Fruit fly (Drosophila melanogaster): ENCODE results near the gene Slip1.

Slip1 gene

DNA sequence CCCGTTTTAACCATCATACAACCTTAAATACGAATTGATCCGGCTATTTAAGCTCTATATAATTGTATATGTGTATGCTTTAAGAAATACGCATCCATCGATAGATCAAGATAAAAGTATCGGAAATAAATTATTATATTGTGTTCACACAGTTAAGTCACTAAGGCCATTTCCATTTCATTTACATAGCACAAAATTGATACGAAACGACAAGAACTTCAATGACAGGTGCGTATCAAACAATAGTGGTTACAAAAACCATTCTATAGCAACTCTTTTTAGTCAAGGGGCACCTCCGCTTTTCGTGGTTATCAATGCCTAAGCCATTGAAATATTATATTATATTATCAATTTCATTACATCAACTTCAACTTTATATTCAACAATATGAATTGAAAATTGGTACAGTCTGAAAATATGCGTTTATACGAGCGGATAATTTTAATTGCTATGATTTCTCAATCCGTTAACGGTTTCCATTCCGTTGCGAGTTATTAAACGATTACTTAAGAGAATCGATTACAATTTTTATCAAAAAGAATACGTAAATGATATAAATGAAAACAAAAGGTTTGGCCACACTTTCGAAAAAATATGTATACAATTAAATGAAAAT lies at the start of gene Slip1, which contains the start of gene CG46466:
Slip1 (plus strand) TSS at position 567 of the 616 bp plus-strand sequence.
CG46466 (minus strand) TSS at position 70 of the 616 bp plus-strand sequence.
- TF ChIP-seq CG8478 (optimal IDR thresholded peaks at IDR 0.05) (no peak), CTCF (optimal IDR thresholded peaks at IDR 0.05) (no peak)

DNA sequence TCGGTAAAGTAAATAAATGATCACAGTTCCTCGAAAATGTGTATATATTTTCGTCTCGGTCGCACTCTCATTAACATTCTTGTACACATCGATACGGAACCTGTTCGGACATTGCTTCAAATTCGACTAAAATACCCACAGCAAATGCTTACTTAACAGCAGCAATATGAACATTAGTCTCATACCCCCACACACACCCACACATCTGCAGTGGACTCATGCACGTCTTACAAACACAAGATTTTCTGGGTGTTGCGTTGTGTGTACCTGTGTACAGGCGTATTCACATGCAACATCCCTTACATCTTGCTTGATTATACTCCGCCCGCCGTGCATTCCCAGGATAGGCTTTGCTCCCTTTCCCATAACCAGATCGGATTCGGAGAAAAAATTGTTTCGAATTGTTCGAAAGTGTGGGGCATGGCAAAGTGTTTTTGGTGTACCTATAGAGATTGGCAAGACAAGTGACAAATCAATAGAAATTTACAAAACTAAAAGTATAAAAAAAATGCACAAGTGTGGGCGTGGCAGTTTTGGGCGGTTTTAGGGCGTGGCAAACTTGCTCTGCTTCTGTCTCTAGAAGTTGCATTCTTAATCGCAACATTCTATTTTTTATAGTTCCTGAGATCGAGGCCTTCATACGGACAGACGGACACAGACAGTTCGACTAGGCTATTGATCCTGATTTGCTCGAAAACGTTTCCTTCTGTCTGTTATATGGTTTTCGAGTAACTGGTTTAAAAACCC lies 37.4 kb upstream of the Slip1 start, which contains the start of gene mav:
mav (minus strand) TSS at position 134 of the 747 bp plus-strand sequence.
- TF ChIP-seq CTCF (optimal IDR thresholded peaks at IDR 0.05): no peak
- TF ChIP-seq CG8478 (optimal IDR thresholded peaks at IDR 0.05): no peak

DNA sequence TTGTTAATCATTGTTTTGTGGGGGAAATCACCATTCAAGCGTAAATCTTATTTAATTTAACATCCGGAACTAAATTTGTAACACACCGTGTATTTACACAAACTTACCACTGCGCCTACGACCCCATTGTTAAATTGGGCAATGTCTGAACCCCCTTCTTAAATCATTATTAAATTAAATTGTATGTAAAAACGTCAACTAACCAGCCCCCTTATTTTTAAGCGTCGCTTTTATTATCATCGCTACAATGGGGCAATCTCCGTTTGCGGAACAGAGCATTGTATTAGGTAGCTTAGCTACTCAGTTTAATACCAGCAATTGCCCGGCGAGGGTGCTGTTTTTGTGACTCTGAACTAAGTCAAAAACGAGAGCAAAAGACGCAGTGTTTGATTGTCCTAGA lies 34.0 kb upstream of the Slip1 start, which contains the start of gene Gat:
Gat (plus strand) TSS at position 301 of the 400 bp plus-strand sequence.
- TF ChIP-seq CTCF (optimal IDR thresholded peaks at IDR 0.05) (no peak), CG8478 (optimal IDR thresholded peaks at IDR 0.05) (no peak)

DNA sequence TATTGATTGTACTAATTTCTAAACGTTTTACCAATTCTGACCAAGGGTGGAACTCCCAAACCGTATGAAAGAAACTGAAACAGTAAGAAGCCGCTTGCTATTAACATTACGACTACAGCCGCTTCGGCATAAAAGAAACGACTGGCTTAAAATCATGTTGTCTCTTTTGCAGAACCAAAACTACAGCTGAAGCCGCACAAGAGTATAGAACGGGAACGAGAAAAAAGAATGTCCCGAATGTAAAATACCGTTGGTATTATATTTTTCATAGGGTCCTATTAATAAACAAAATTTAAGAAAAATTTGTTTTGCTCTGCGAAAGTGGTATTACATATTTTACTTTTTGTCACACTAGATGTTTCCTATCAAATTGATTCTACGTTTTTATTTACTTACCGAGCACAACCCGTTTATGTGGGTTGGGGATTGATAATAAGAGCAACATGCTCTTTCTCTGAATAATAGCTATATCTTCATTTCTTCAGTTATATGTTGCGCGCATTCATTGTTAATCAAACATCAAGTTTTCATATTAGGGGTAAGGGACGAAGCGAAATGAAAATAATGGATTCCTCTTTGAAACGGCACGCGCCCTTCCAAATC lies 16.9 kb upstream of the Slip1 start, which contains the start of gene Ekar:
Ekar (minus strand) TSS at position 143 of the 603 bp plus-strand sequence.
- no peak for TF ChIP-seq CTCF (optimal IDR thresholded peaks at IDR 0.05)
- no peak for TF ChIP-seq CG8478 (optimal IDR thresholded peaks at IDR 0.05)

DNA sequence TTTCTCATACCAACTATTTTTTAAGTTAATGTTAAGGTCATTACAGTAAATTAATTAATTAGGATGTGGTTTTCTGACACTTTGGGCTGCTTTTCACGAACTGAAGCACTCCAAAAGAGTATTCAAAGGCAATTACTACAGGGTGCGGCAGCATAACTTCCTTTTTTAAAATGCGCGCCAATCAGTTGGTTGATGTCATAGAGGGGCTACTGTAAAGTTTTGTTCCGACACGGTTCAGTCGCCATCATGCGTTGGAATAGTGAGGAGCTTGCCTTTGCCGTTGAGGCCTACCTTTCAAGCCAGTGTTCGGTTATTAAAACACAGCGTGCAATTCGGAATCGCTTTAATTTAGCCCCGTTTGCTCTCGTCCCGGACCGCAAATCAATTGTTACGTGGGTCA lies 16.0 kb upstream of the Slip1 start:
- TF ChIP-seq CG8478 (optimal IDR thresholded peaks at IDR 0.05) (no peak), CTCF (optimal IDR thresholded peaks at IDR 0.05) (no peak)

DNA sequence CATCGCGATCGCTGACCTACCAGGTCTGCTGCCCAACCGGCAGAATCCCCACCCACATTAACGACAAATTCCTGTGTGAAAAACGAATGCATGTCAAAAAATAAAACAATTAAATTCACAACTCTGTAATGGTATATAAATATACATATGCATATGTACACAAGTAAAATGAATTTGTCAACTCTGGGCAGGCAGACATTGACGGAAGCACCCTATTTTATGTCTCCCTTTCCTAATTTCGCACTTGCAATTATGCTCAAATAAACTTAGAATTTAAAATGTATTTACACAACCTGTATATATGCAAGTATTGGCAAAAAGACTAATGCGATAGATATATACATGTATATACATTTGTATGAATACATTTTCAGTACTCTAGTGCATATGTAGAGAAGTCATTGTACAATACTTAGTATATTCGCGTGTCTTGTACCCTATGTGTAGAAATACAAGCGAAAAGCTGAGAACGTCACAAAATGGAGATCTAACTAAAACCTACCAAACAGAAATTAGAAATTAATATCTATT lies 4.3 kb upstream of the Slip1 start:
- TF ChIP-seq CG8478 (optimal IDR thresholded peaks at IDR 0.05): no peak
- no peak for TF ChIP-seq CTCF (optimal IDR thresholded peaks at IDR 0.05)

DNA sequence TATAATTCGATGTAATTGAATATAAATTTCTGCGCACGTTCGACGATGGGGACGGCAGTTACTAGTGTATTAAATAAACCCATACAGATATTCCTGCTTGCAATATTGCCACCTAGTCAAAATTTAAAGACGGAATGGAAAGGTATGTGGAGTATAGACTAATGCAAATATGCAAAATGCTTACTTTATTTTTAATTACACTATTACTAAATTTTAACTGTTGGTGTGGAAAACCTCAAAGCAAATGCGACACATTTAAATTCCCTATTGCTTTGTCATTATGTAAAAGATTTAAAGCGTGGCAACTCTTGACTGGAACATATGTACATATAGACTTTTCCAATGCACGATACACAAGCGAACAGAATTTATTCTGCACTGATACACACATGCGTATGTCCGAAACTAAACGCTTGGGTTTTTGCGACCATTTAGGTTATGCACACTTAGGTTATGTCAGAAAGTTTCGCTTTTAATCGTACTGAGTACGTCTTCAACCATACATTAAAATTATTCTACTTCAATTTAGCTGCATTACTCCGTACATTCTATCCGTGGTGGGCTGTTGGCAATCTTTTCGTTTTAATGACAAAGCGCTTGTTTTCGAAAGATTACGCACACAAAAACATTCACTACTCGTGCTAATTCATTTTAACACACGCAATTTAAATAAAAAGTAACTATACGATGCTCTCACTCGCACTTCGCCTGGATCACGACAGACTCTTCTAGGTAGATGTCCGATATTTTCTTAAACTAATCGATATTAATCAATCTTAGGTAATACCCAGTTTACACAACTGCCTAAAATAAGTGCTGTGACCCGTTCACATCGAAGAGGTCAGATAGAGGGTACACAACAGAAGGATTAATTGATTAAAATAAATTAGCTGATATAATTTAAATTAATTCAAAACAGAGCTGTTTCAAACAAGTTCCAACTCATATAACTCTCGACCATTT lies 3.3 kb upstream of the Slip1 start, which contains the start of gene gw:
gw (minus strand) TSS at position 725 of the 963 bp plus-strand sequence.
- no peak for TF ChIP-seq CTCF (optimal IDR thresholded peaks at IDR 0.05)
- no peak for TF ChIP-seq CG8478 (optimal IDR thresholded peaks at IDR 0.05)

DNA sequence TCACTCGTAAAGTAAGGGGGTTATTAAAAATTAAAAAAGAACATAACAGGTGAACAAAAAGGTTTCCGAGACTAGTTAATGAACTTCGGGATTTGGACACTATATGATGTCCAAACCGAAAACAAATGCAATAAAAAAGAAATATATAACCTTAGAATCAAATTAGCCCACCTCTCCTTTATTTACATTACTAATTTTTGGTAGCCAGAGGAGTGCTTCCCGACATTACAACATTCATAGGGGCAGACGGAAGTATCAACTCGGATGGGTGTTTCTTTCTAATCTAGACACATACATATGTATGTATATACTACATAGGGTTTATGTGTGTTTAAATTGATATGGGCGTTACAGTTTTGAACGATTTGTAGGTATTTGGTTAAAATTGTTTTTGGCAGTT lies 1.3 kb upstream of the Slip1 start:
- TF ChIP-seq CG8478 (optimal IDR thresholded peaks at IDR 0.05) (no peak), CTCF (optimal IDR thresholded peaks at IDR 0.05) (no peak)

DNA sequence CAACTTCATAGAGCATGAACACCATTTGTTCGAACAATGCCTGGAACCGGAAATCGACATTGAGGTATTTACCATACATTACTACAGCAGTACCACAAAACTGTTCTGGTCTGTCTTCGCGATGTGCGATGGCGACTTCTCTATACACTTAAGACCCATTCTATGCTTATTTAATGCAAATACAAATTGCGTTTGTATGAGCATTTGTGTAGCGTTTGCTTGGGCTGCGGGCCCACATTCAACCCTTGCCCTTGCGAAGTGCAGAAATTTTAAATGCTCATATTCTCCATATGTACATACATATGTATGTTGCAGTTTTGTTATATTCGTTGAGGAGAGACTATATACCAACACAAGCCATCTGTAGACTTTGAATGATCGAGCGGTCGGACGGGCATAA lies 856 bp downstream of the Slip1 start:
- TF ChIP-seq CG8478 (optimal IDR thresholded peaks at IDR 0.05): no peak
- no peak for TF ChIP-seq CTCF (optimal IDR thresholded peaks at IDR 0.05)

DNA sequence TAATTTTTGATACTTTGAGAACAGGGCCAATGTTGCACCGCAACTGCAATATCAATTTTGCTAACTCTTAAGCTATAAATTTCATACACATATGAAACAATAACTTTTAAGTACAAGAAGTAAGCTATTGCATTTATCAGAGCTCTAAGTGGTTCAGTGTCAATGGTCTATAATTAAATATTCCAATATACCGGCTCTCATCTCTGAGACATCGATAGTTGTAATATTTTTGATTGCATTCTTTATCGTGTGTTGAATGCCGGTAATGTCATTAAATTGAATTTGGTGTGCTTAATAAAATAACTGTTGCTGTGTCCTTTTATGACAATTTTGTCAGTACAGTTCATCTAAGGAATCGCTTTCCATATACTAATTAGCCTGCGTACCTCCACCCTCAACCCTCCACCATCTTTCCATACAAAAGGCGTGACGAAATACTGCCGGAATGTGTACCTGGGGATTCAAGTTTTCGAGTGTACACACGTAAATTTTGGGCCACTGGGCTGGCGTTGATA lies 7.5 kb downstream of the Slip1 start, which contains the start of gene CG11360:
CG11360 (plus strand) TSS at position 238 of the 515 bp plus-strand sequence.
- no peak for TF ChIP-seq CTCF (optimal IDR thresholded peaks at IDR 0.05)
- no peak for TF ChIP-seq CG8478 (optimal IDR thresholded peaks at IDR 0.05)

DNA sequence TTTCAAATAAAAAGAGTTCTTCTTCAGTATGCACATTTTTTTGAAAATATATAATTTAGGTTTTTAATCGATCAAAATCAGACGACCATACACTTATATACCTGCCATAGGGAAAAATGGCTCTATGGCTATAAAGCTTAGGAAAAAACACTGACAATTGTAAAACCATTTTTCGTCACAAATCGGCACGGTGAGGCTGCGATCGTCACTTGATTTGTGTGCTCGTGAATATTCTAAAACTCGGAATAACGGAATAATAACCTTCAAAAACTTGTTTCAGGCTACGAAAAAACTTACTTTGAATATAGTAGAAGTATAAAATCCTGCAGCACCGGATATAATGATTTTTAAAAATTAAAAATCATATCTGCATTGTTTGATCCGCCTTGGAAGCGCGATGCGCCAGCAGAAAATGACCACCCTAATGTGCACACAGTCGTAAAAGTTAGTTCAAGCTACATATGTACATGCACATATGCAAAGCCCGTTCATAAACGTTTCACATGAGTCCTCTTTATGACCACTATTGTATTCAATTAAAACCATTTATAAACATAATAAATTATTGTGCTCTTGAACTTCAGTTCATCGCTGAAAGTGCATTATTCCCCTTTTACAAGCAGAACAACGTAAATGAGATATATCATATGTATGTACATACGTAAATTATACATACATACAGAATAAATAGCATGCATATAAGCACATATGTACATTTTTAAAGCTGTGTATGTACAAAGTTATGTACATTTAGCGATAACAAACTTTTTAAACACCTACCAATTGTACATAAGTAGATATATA lies 31.7 kb downstream of the Slip1 start:
- TF ChIP-seq CTCF (optimal IDR thresholded peaks at IDR 0.05): no peak
- no peak for TF ChIP-seq CG8478 (optimal IDR thresholded peaks at IDR 0.05)

DNA sequence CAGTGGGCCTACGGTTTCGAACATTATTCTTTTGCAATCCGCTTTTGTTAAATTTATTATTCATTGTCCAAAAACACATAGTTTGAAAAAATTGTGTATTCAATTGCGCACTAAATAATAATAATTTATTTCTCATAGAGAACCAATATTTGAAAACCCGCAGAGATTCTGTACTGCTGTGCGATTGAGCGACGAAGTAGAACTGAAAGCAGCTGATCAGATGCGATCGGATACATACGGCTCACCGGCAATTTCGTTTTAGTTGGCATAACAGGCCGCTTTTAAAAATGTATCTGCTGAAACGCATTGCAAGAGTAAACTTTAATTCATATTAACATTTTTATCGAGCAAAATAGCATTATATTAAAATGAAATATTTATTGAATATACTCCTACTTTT lies 32.4 kb downstream of the Slip1 start, which contains the start of gene myo:
myo (minus strand) TSS at position 211 of the 400 bp plus-strand sequence.
- TF ChIP-seq CG8478 (optimal IDR thresholded peaks at IDR 0.05): no peak
- TF ChIP-seq CTCF (optimal IDR thresholded peaks at IDR 0.05): no peak

DNA sequence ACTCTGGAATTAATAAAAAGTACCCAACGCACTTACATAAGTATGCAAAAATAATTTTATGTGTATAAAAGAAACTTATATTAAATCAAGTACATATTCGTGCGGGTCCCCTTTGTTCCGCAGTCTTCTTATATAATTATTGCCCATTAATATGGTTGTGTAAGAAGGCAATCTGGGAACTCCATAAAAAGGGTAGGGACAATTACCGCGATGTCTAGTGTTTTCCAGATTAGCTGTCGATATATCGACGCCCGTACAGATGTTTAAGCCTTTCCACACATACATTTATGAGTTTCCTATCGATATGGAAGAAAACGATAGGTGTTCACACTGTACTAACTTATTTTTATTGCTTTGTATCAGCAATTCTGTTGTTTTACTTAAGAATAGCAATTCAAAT lies 33.2 kb downstream of the Slip1 start:
- peak; percentile 9 to 33 for TF ChIP-seq CTCF (optimal IDR thresholded peaks at IDR 0.05)
- no peak for TF ChIP-seq CG8478 (optimal IDR thresholded peaks at IDR 0.05)

Data from S2 (cell line).